Fruit fly (Drosophila melanogaster) whole organism, embryonic: ENCODE data around the gene ova.

Experiments
- Awh ChIP-seq: fragments of 200-800 bp; sonication (Bioruptor generic); IDR thresholded peaks from 2 replicates; pipeline ENCODE4, ENCODE4 v1.3.6; 2022; ENCODE audit warnings: missing biosample characterization, missing genetic modification characterization
- BtbVII ChIP-seq: fragments of 200-800 bp; sonication (Bioruptor generic); optimal IDR thresholded peaks from 3 replicates; lab custom pipeline; 2017; ENCODE audit warnings: missing biosample characterization, mild to moderate bottlenecking, missing genetic modification characterization
- C15 ChIP-seq: fragments of 200-800 bp; sonication (Bioruptor generic); IDR thresholded peaks from 3 replicates; pipeline ENCODE4 v1.3.6; 2022; ENCODE audit warnings: missing biosample characterization, missing genetic modification characterization
- CG10274 ChIP-seq: fragments of 200-800 bp; sonication (Bioruptor generic); optimal IDR thresholded peaks from 3 replicates; lab custom pipeline; 2017; ENCODE audit warnings: missing biosample characterization, mild to moderate bottlenecking, missing genetic modification characterization
- CG10366 ChIP-seq: fragments of 200-800 bp; sonication (Bioruptor generic); IDR thresholded peaks from 2 replicates; pipeline ENCODE4 v1.3.6; 2022; ENCODE audit warnings: missing biosample characterization, missing genetic modification characterization
- CG11085 ChIP-seq: fragments of 200-800 bp; sonication (Bioruptor generic); IDR thresholded peaks from 2 replicates; pipeline ENCODE4 v1.3.6; 2022; ENCODE audit warnings: missing biosample characterization, missing genetic modification characterization
- CG11093 ChIP-seq: fragments of 200-800 bp; sonication (Bioruptor generic); IDR thresholded peaks from 3 replicates; pipeline ENCODE4 v1.3.6; 2022; ENCODE audit warnings: missing biosample characterization, missing genetic modification characterization
- CG12659 ChIP-seq: fragments of 200-800 bp; sonication (Bioruptor generic); optimal IDR thresholded peaks from 3 replicates; lab custom pipeline; 2017; ENCODE audit warnings: mild to moderate bottlenecking, missing biosample characterization, missing genetic modification reagents, missing genetic modification characterization
- CG15073 ChIP-seq: fragments of 200-800 bp; sonication (Bioruptor generic); optimal IDR thresholded peaks from 2 replicates; lab custom pipeline; 2016; ENCODE audit warnings: missing biosample characterization, missing genetic modification characterization
- CG15601 ChIP-seq: fragments of 200-800 bp; sonication (Bioruptor generic); optimal IDR thresholded peaks from 3 replicates; lab custom pipeline; 2019; ENCODE audit warnings: missing biosample characterization, mild to moderate bottlenecking, missing genetic modification characterization, moderate library complexity
- CG1603 ChIP-seq: fragments of 200-800 bp; sonication (Bioruptor generic); optimal IDR thresholded peaks from 2 replicates; lab custom pipeline; 2019; ENCODE audit warnings: missing biosample characterization, mild to moderate bottlenecking, missing genetic modification characterization, moderate library complexity
- CG16863 ChIP-seq: fragments of 200-800 bp; sonication (Bioruptor generic); optimal IDR thresholded peaks from 3 replicates; lab custom pipeline; 2016; ENCODE audit warnings: missing biosample characterization, missing genetic modification characterization
- CG17361 ChIP-seq: fragments of 200-800 bp; sonication (Bioruptor generic); IDR thresholded peaks from 3 replicates; pipeline ENCODE4 v1.3.6; 2022; ENCODE audit warnings: missing biosample characterization, missing genetic modification characterization
- CG17568 ChIP-seq: fragments of 200-800 bp; sonication (Bioruptor generic); optimal IDR thresholded peaks from 2 replicates; lab custom pipeline; 2018; ENCODE audit warnings: missing biosample characterization, mild to moderate bottlenecking, missing genetic modification characterization, moderate library complexity
- CG2875 ChIP-seq: fragments of 200-800 bp; sonication (Bioruptor generic); optimal IDR thresholded peaks from 2 replicates; lab custom pipeline; 2017; ENCODE audit warnings: missing biosample characterization, mild to moderate bottlenecking, missing genetic modification characterization, missing genetic modification reagents
- CG33557 ChIP-seq: fragments of 200-800 bp; sonication (Bioruptor generic); optimal IDR thresholded peaks from 2 replicates; lab custom pipeline; 2019; ENCODE audit warnings: missing biosample characterization, mild to moderate bottlenecking, missing genetic modification characterization, moderate library complexity
- CG34376 ChIP-seq: fragments of 200-800 bp; sonication (Bioruptor generic); optimal IDR thresholded peaks from 2 replicates; lab custom pipeline; 2018; ENCODE audit warnings: missing biosample characterization, mild to moderate bottlenecking, missing genetic modification characterization
- CG5245 ChIP-seq: fragments of 200-800 bp; sonication (Bioruptor generic); optimal IDR thresholded peaks from 3 replicates; lab custom pipeline; 2016; ENCODE audit warnings: missing biosample characterization, missing genetic modification characterization
- CG7271 ChIP-seq: fragments of 200-800 bp; sonication (Bioruptor generic); optimal IDR thresholded peaks from 2 replicates; lab custom pipeline; 2018; ENCODE audit warnings: missing biosample characterization, mild to moderate bottlenecking, missing genetic modification characterization, moderate library complexity
- CG7987 ChIP-seq: fragments of 200-800 bp; sonication (Bioruptor generic); optimal IDR thresholded peaks from 2 replicates; lab custom pipeline; 2018; ENCODE audit warnings: missing biosample characterization, mild to moderate bottlenecking, missing genetic modification characterization, moderate library complexity
- CG8765 ChIP-seq: fragments of 200-800 bp; sonication (Bioruptor generic); IDR thresholded peaks from 2 replicates; pipeline ENCODE4 v1.3.6; 2022; ENCODE audit warnings: missing biosample characterization, missing genetic modification characterization
- CG9437 ChIP-seq: fragments of 200-800 bp; sonication (Bioruptor generic); optimal IDR thresholded peaks from 2 replicates; lab custom pipeline; 2018; ENCODE audit warnings: missing biosample characterization, mild to moderate bottlenecking, missing genetic modification characterization
- CG9797 ChIP-seq: fragments of 200-800 bp; sonication (Bioruptor generic); optimal IDR thresholded peaks from 3 replicates; lab custom pipeline; 2018; ENCODE audit warnings: missing biosample characterization, mild to moderate bottlenecking, missing genetic modification characterization
- CHES-1-like ChIP-seq: fragments of 200-800 bp; sonication (Bioruptor generic); optimal IDR thresholded peaks from 2 replicates; lab custom pipeline; 2016; ENCODE audit warnings: missing biosample characterization, missing genetic modification characterization
- CrebB ChIP-seq: fragments of 200-800 bp; sonication (Bioruptor generic); optimal IDR thresholded peaks from 3 replicates; lab custom pipeline; 2018; ENCODE audit warnings: missing biosample characterization, mild to moderate bottlenecking, missing genetic modification characterization
- Dek ChIP-seq: fragments of 200-800 bp; sonication (Bioruptor generic); optimal IDR thresholded peaks from 3 replicates; lab custom pipeline; 2019; ENCODE audit warnings: missing biosample characterization, mild to moderate bottlenecking, missing genetic modification characterization, moderate library complexity
- Dip3 ChIP-seq: fragments of 200-800 bp; sonication (Bioruptor generic); optimal IDR thresholded peaks from 3 replicates; lab custom pipeline; 2016; ENCODE audit warnings: missing biosample characterization, missing genetic modification characterization
- Doc3 ChIP-seq: fragments of 200-800 bp; sonication (Bioruptor generic); IDR thresholded peaks from 3 replicates; pipeline ENCODE4 v1.3.6; 2022; ENCODE audit warnings: missing biosample characterization, missing genetic modification characterization; ENCODE audit not compliant: partially characterized antibody
- Dp ChIP-seq: fragments of 200-800 bp; sonication (Bioruptor generic); optimal IDR thresholded peaks from 2 replicates; lab custom pipeline; 2018; ENCODE audit warnings: missing biosample characterization, mild to moderate bottlenecking, missing genetic modification characterization, moderate library complexity
- E2f2 ChIP-seq: fragments of 200-800 bp; sonication (Bioruptor generic); IDR thresholded peaks from 2 replicates; pipeline ENCODE4 v1.3.6; 2022; ENCODE audit warnings: missing biosample characterization, missing genetic modification characterization
- Ets97D ChIP-seq: fragments of 200-800 bp; sonication (Bioruptor generic); optimal IDR thresholded peaks from 3 replicates; lab custom pipeline; 2016; ENCODE audit warnings: missing biosample characterization, missing genetic modification characterization
- Hand ChIP-seq: fragments of 200-800 bp; sonication (Bioruptor generic); optimal IDR thresholded peaks from 2 replicates; lab custom pipeline; 2017; ENCODE audit warnings: mild to moderate bottlenecking, missing biosample characterization, missing genetic modification reagents, missing genetic modification characterization
- Hsf ChIP-seq: fragments of 200-800 bp; sonication (Bioruptor generic); optimal IDR thresholded peaks from 3 replicates; lab custom pipeline; 2016; ENCODE audit warnings: missing biosample characterization, missing genetic modification characterization
- MBD-R2 ChIP-seq: fragments of 200-800 bp; sonication (Bioruptor generic); IDR thresholded peaks from 2 replicates; pipeline ENCODE4 v1.3.6; 2022; ENCODE audit warnings: missing biosample characterization, missing genetic modification characterization
- MESR4 ChIP-seq: fragments of 200-800 bp; sonication (Bioruptor generic); optimal IDR thresholded peaks from 2 replicates; lab custom pipeline; 2018; ENCODE audit warnings: missing biosample characterization, mild to moderate bottlenecking, missing genetic modification characterization, moderate library complexity
- NK7.1 ChIP-seq: fragments of 200-800 bp; sonication (Bioruptor generic); optimal IDR thresholded peaks from 3 replicates; lab custom pipeline; 2016; ENCODE audit warnings: missing biosample characterization, missing genetic modification characterization
- Nf-YC ChIP-seq: fragments of 200-800 bp; optimal IDR thresholded peaks from 3 replicates; lab custom pipeline; 2019; ENCODE audit warnings: missing biosample characterization, mild to moderate bottlenecking, missing genetic modification characterization, moderate library complexity
- Oaz ChIP-seq: fragments of 200-800 bp; sonication (Bioruptor generic); IDR thresholded peaks from 2 replicates; pipeline ENCODE4 v1.3.6; 2022; ENCODE audit warnings: missing biosample characterization, missing genetic modification characterization
- Opbp ChIP-seq: fragments of 200-800 bp; sonication (Bioruptor generic); IDR thresholded peaks from 3 replicates; pipeline ENCODE4 v1.3.6; 2022; ENCODE audit warnings: missing biosample characterization, missing genetic modification characterization; ENCODE audit not compliant: partially characterized antibody
- Pdp1 ChIP-seq, 2 experiments: fragments of 200-800 bp; sonication (Bioruptor generic); optimal IDR thresholded peaks; 3 replicates each; lab custom pipeline; 2016; ENCODE audit warnings: missing biosample characterization in 2 of 2, missing genetic modification characterization in 2 of 2, mild to moderate bottlenecking in 1 of 2, moderate library complexity in 1 of 2
- Sry-δ ChIP-seq: fragments of 200-800 bp; sonication (Bioruptor generic); optimal IDR thresholded peaks from 2 replicates; lab custom pipeline; 2016; ENCODE audit warnings: missing biosample characterization, missing genetic modification characterization
- Xrp1 ChIP-seq: fragments of 200-800 bp; sonication (Bioruptor generic); IDR thresholded peaks from 2 replicates; pipeline ENCODE4 v1.3.6; 2022; ENCODE audit warnings: missing biosample characterization, missing genetic modification characterization
- YL-1 ChIP-seq: fragments of 200-800 bp; sonication (Bioruptor generic); optimal IDR thresholded peaks from 3 replicates; lab custom pipeline; 2017; ENCODE audit warnings: missing biosample characterization, mild to moderate bottlenecking, missing genetic modification characterization
- bab2 ChIP-seq: fragments of 200-800 bp; sonication (Bioruptor generic); optimal IDR thresholded peaks from 2 replicates; lab custom pipeline; 2016; ENCODE audit warnings: missing biosample characterization, missing genetic modification characterization
- mld ChIP-seq: fragments of 200-800 bp; sonication (Bioruptor generic); IDR thresholded peaks from 3 replicates; pipeline ENCODE4 v1.3.6; 2022; ENCODE audit warnings: missing biosample characterization, missing genetic modification characterization; ENCODE audit not compliant: partially characterized antibody
- pan ChIP-seq, 4 experiments: fragments of >200 bp in 3 of 4; fragments of 200-800 bp in 1 of 4; sonication (Bioruptor generic) in 1 of 4; optimal IDR thresholded peaks in 3 of 4; IDR thresholded peaks in 1 of 4; 2 replicates each; pipeline versions ENCODE4 v1.3.6 to Lab custom; 2017 to 2022; ENCODE audit warnings: missing biosample characterization in 2 of 4, missing genetic modification characterization in 2 of 4, mixed read lengths in 1 of 4
- pfk ChIP-seq: fragments of 200-800 bp; sonication (Bioruptor generic); optimal IDR thresholded peaks from 2 replicates; lab custom pipeline; 2018; ENCODE audit warnings: missing biosample characterization, mild to moderate bottlenecking, missing genetic modification characterization, moderate library complexity
- pita ChIP-seq: fragments of 200-800 bp; sonication (Bioruptor generic); optimal IDR thresholded peaks from 2 replicates; lab custom pipeline; 2017; ENCODE audit warnings: missing biosample characterization, mild to moderate bottlenecking, missing genetic modification characterization
- pzg ChIP-seq: fragments of 200-800 bp; sonication (Bioruptor generic); optimal IDR thresholded peaks from 3 replicates; lab custom pipeline; 2018; ENCODE audit warnings: missing biosample characterization, mild to moderate bottlenecking, missing genetic modification characterization, moderate library complexity
- row ChIP-seq: fragments of 200-800 bp; sonication (Bioruptor generic); IDR thresholded peaks from 3 replicates; pipeline ENCODE4 v1.3.6; 2022; ENCODE audit warnings: missing biosample characterization, missing genetic modification characterization
- tin ChIP-seq: fragments of 200-800 bp; sonication (Bioruptor generic); optimal IDR thresholded peaks from 3 replicates; lab custom pipeline; 2016; ENCODE audit warnings: missing biosample characterization, missing genetic modification characterization
- toy ChIP-seq: fragments of 200-800 bp; sonication (Bioruptor generic); IDR thresholded peaks from 2 replicates; pipeline ENCODE4 v1.3.6; 2022; ENCODE audit warnings: missing biosample characterization, missing genetic modification characterization

The ova gene

DNA sequence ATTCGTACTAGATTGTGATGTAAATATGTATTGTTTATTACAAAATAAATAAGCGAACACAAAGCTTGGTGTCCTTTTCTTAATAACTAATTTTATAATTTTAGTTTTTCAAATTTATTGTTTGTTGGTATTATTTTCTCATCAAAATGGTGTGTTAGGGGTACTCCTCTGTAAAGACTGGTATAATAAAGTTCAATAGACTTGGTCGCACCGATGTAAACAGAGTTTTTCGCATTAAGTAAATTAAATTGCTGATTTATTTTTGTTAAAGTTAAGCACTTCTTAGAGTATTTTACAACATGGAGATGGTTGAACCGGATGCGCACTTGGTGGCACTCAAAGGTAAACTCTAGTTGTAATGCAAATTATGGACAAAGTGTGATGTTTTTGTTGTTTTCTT lies 35.0 kb upstream of the ova start, which contains the start of gene CG4953 (continued):
- TF ChIP-seq CG16863 (GFP tag; lab: Kevin White, UChicago) = no peak
- TF ChIP-seq CG17568 (GFP tag; lab: Kevin White, UChicago) = no peak
- no peak for TF ChIP-seq Xrp1
- no peak for TF ChIP-seq BtbVII (GFP tag; lab: Kevin White, UChicago)
- TF ChIP-seq toy (GFP tag; lab: Robert Waterston, UW) = no peak
- no peak for TF ChIP-seq CG2875 (GFP tag; lab: Kevin White, UChicago)
- TF ChIP-seq CG12659 = peak; percentile 4
- TF ChIP-seq Pdp1 (GFP tag; optimal IDR thresholded peaks at IDR 0.05; lab: Kevin White, UChicago) = no peak
- TF ChIP-seq Oaz = no peak
- no peak for TF ChIP-seq CG17361 (GFP tag; lab: Robert Waterston, UW)
- TF ChIP-seq CG11085 (GFP tag; lab: Robert Waterston, UW) = no peak
- TF ChIP-seq CG10366 = no peak
- TF ChIP-seq pzg = peak; percentile 44
- no peak for TF ChIP-seq pan (optimal IDR thresholded peaks at IDR 0.05; lab: Kevin White, UChicago)
- TF ChIP-seq pan (GFP tag; optimal IDR thresholded peaks at IDR 0.05 in 1 of 2, IDR thresholded peaks at IDR 0.05 in 1 of 2) = no peak
- no peak for TF ChIP-seq Ets97D
- no peak for TF ChIP-seq CG8765 (GFP tag; lab: Robert Waterston, UW)
- no peak for TF ChIP-seq pita (GFP tag; lab: Kevin White, UChicago)
- no peak for TF ChIP-seq CG10274 (GFP tag; lab: Kevin White, UChicago)
- no peak for TF ChIP-seq Awh (GFP tag; lab: Robert Waterston, UW)
- peak; percentile 14 for TF ChIP-seq Dp (GFP tag; lab: Kevin White, UChicago)
- no peak for TF ChIP-seq CrebB (tag; lab: Kevin White, UChicago)
- TF ChIP-seq tin (GFP tag; lab: Kevin White, UChicago) = no peak
- TF ChIP-seq CG11093 = no peak
- no peak for TF ChIP-seq bab2 (GFP tag; lab: Kevin White, UChicago)
- no peak for TF ChIP-seq CG7987 (GFP tag; lab: Kevin White, UChicago)
- TF ChIP-seq MBD-R2 = peak; percentile 66
- peak; percentile 26; the same call in 1 of the 2 replicates for TF ChIP-seq E2f2 (GFP tag; lab: Robert Waterston, UW)
- TF ChIP-seq CG1603 = peak; percentile 3
- no peak for TF ChIP-seq Dip3
- no peak for TF ChIP-seq CHES-1-like (GFP tag; lab: Kevin White, UChicago)
- TF ChIP-seq CG9797 (GFP tag; lab: Kevin White, UChicago) = peak; percentile 18
- TF ChIP-seq CG33557 (GFP tag; lab: Kevin White, UChicago) = no peak
- TF ChIP-seq CG15601 = no peak
- TF ChIP-seq Dek (tag; lab: Kevin White, UChicago) = no peak

DNA sequence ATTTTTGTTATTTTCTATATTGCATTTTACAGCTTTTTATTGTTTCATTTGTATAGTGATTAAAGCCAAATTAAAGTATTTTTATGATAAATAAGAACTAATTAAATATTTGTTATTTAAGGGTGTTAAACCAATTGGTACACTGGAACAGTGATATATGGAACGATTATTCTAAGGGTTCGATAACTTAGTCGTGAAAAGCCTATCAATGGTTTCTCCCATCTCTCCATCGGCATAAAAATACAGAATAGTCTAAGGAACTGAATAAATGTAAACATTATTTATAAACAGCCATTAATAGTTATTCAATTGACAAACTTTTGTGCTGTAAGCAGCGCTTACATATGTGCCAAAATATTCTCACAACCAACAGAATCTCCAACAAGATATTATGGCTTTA lies 33.6 kb upstream of the ova start, which contains the start of gene Mob3:
Gene Mob3, plus strand, starts transcription at position 208 of the 400 bp plus-strand sequence.
- TF ChIP-seq CG7271 (tag; lab: Kevin White, UChicago) (no peak), CG34376 (GFP tag; lab: Kevin White, UChicago) (peak; percentile 0), NK7.1 (GFP tag; lab: Kevin White, UChicago) (no peak), CG9437 (GFP tag; lab: Kevin White, UChicago) (no peak), CG15073 (no peak), Sry-δ (GFP tag; lab: Kevin White, UChicago) (peak; percentile 63), Doc3 (GFP tag; lab: Robert Waterston, UW) (no peak), mld (GFP tag; lab: Robert Waterston, UW) (no peak), Opbp (GFP tag; lab: Robert Waterston, UW) (peak; percentile 55; the same call in 1 of the 3 replicates), MBD-R2 (peak; percentile 68), pfk (peak; percentile 95), YL-1 (GFP tag; lab: Kevin White, UChicago) (peak; percentile 53), CG5245 (GFP tag; lab: Kevin White, UChicago) (no peak), Hand (GFP tag; lab: Kevin White, UChicago) (no peak), C15 (GFP tag; lab: Robert Waterston, UW) (no peak), Nf-YC (tag; lab: Kevin White, UChicago) (no peak), row (GFP tag; lab: Robert Waterston, UW) (peak; percentile 42; the same call in 1 of the 3 replicates), Hsf (GFP tag; lab: Kevin White, UChicago) (no peak), MESR4 (GFP tag; lab: Kevin White, UChicago) (peak; percentile 37)
